Fruit fly (Drosophila melanogaster) S2 (cell line): ENCODE measurements around the gene RpS10b.

Source experiments
- CG8478 ChIP-seq: fragments of >200 bp; optimal IDR thresholded peaks from 2 replicates; lab custom pipeline; 2018
- CTCF ChIP-seq, 2 experiments: fragments of >200 bp; optimal IDR thresholded peaks; 2 replicates each; lab custom pipeline; 2018

- TF ChIP-seq CTCF (optimal IDR thresholded peaks at IDR 0.05; lab: Kevin White, UChicago): no peak
- no peak for TF ChIP-seq CG8478 (lab: Kevin White, UChicago)
Measured at dm6 chrX:19590070-19590469, 7.8 kb upstream of the RpS10b start, which contains the start of gene CG14219.
